Worm (Caenorhabditis elegans) whole organism, L1 larva: Measurements from ENCODE around the gene toca-2.

Source experiments
- Y116A8C.19 ChIP-seq: sonication (generic microtip); optimal IDR thresholded peaks from 2 replicates; lab custom pipeline; 2016; ENCODE audit warnings: missing compliant biosample characterization, missing genetic modification characterization, borderline replicate concordance
- ces-1 ChIP-seq: fragments of 150-350 bp; optimal IDR thresholded peaks from 2 replicates; lab custom pipeline; 2014; ENCODE audit warnings: missing biosample characterization, missing genetic modification reagents, missing genetic modification characterization
- elt-3 ChIP-seq, 6 experiments: fragments of 150-350 bp in 1 of 6; sonication (generic microtip); optimal IDR thresholded peaks; 2 replicates each; lab custom pipeline; 2017 to 2018; ENCODE audit warnings: missing biosample characterization in 6 of 6, missing genetic modification characterization in 6 of 6, inconsistent platforms in 1 of 6
- lin-13 ChIP-seq: fragments of 150-350 bp; optimal IDR thresholded peaks from 2 replicates; lab custom pipeline; 2014; ENCODE audit warnings: missing biosample characterization, missing genetic modification reagents, missing genetic modification characterization
- lin-39 ChIP-seq: fragments of 150-350 bp; optimal IDR thresholded peaks from 2 replicates; lab custom pipeline; 2014; ENCODE audit warnings: missing biosample characterization, missing genetic modification reagents, missing genetic modification characterization
- lsy-2 ChIP-seq, 2 experiments: fragments of 150-350 bp; optimal IDR thresholded peaks; 2 replicates each; lab custom pipeline; 2014; ENCODE audit warnings: missing biosample characterization in 2 of 2, missing genetic modification characterization in 2 of 2
- snu-23 ChIP-seq: sonication (generic microtip); optimal IDR thresholded peaks from 2 replicates; lab custom pipeline; 2016; ENCODE audit warnings: missing genetic modification characterization, missing compliant biosample characterization
- unc-62 ChIP-seq: fragments of 150-350 bp; optimal IDR thresholded peaks from 2 replicates; lab custom pipeline; 2014; ENCODE audit warnings: missing biosample characterization, missing genetic modification reagents, missing genetic modification characterization

ce11 chrIII:13729760-13730159 lies 25.9 kb upstream of the toca-2 start:
- TF ChIP-seq snu-23 (GFP tag; lab: Kevin White, UChicago) (no peak), lin-39 (tag; lab: Kevin White, UChicago) (no peak), elt-3 (tag; optimal IDR thresholded peaks at IDR 0.05; lab: Kevin White, UChicago) (no peak), lin-13 (no peak), lsy-2 (tag; optimal IDR thresholded peaks at IDR 0.05; lab: Kevin White, UChicago) (no peak), unc-62 (GFP tag; lab: Kevin White, UChicago) (no peak), Y116A8C.19 (no peak), ces-1 (GFP tag; lab: Kevin White, UChicago) (no peak)
